Fruit fly (Drosophila melanogaster): ENCODE measurements around the gene CG31550.
A peak's percentile ranks its signal among the peaks of the same experiment; 100 is the strongest.

The CG31550 gene

DNA sequence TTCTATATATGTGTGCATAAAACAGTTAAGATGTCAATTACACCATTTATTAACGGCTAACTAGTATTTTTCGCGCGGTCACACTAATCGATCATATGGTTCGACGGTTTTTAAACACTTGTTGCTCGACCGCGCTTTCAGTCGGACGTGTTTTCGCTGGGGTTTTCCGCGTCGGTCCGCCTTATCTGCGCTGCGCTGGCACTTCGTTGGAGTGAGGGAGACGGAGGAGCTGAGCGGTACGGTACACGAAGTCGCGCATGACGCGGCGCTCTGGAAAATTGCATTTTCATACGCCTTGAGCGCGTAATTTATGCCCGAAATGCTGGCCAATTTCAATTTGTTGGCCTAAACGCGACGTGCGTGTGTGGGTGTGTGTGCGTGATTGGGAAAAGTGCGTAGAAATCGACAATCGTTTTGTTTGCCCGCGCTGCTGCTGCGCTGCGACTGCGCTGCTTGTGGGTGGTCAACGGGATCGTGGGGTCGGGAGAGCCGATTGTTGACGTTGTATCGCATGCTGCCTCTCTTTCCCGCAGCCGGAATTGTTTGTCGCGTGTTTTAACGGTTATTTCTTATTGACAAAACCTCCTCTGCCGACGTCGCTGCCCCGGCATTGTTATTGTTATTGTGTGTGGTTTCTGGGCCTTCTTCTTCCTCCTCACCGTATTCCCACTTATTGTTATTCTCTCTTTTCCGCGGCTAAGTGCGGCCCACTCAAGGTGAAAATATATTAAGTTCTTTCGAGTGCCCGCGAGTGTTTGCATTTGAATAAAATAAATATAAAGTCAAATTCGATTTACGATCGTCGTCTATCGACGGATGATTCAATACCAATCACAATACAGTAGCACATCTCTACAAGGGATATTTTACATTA, 31.9 kb downstream of the CG31550 start, which contains the start of gene Itpr (continued):
- TF ChIP-seq CG42726 (GFP tag; IDR thresholded peaks at IDR 0.05; ENCODE audit: partially characterized antibody): peak; percentile 84
- no peak for TF ChIP-seq tgo (GFP tag; IDR thresholded peaks at IDR 0.05)
- TF ChIP-seq CG2889 (GFP tag; IDR thresholded peaks at IDR 0.05): no peak
- peak; percentile 53; the same call in 1 of the 2 replicates for TF ChIP-seq Bgb (GFP tag; IDR thresholded peaks at IDR 0.05; ENCODE audit: partially characterized antibody)
- TF ChIP-seq chif (GFP tag; optimal IDR thresholded peaks at IDR 0.05): no peak
- no peak for TF ChIP-seq Optix (GFP tag; IDR thresholded peaks at IDR 0.05)
- TF ChIP-seq al (GFP tag; IDR thresholded peaks at IDR 0.05): no peak
- TF ChIP-seq hb (GFP tag; IDR thresholded peaks at IDR 0.05; ENCODE audit: partially characterized antibody): 0 out of 3 replicates have a peak, but pooled peaks have one; percentile 45
- no peak for TF ChIP-seq CG3407 (GFP tag; optimal IDR thresholded peaks at IDR 0.05)
- no peak for TF ChIP-seq zen (tag; optimal IDR thresholded peaks at IDR 0.05)
- peak; percentile 22 for TF ChIP-seq lab (GFP tag; optimal IDR thresholded peaks at IDR 0.05)
- TF ChIP-seq CG7556 (GFP tag; optimal IDR thresholded peaks at IDR 0.05): no peak
- TF ChIP-seq chn (GFP tag; optimal IDR thresholded peaks at IDR 0.05): peak; percentile 25
- peak; percentile 68 for TF ChIP-seq grau (tag; optimal IDR thresholded peaks at IDR 0.05)
- no peak for TF ChIP-seq CG10209 (GFP tag; optimal IDR thresholded peaks at IDR 0.05)
- TF ChIP-seq pho (GFP tag; optimal IDR thresholded peaks at IDR 0.05): no peak
- no peak for TF ChIP-seq CG4424 (GFP tag; optimal IDR thresholded peaks at IDR 0.05)
- TF ChIP-seq CG11723 (GFP tag; optimal IDR thresholded peaks at IDR 0.05): no peak
- TF ChIP-seq nerfin-1 (tag; optimal IDR thresholded peaks at IDR 0.05): no peak
- peak; percentile 75 for TF ChIP-seq Elba2 (GFP tag; optimal IDR thresholded peaks at IDR 0.05)
- TF ChIP-seq CG8089 (GFP tag; optimal IDR thresholded peaks at IDR 0.05): no peak
- TF ChIP-seq otp (GFP tag; IDR thresholded peaks at IDR 0.05): peak; percentile 58; the same call in 2 of the 3 replicates
- TF ChIP-seq ato (GFP tag; IDR thresholded peaks at IDR 0.05; ENCODE audit: partially characterized antibody): no peak
- TF ChIP-seq CG12659 (GFP tag; optimal IDR thresholded peaks at IDR 0.05): peak; percentile 39
- peak; percentile 59 for TF ChIP-seq kni (GFP tag; optimal IDR thresholded peaks at IDR 0.05)
- TF ChIP-seq pzg (GFP tag; optimal IDR thresholded peaks at IDR 0.05): peak; percentile 22
- TF ChIP-seq HmgD (GFP tag; optimal IDR thresholded peaks at IDR 0.05): no peak
- TF ChIP-seq C15 (GFP tag; IDR thresholded peaks at IDR 0.05): no peak
- TF ChIP-seq CG10979 (tag; optimal IDR thresholded peaks at IDR 0.05): no peak
- TF ChIP-seq amos (GFP tag; IDR thresholded peaks at IDR 0.05; ENCODE audit: partially characterized antibody): peak; percentile 50; the same call in 1 of the 2 replicates
- TF ChIP-seq Camta (GFP tag; optimal IDR thresholded peaks at IDR 0.05): no peak
- TF ChIP-seq BEAF-32 (GFP tag; optimal IDR thresholded peaks at IDR 0.05): peak; percentile 30
- TF ChIP-seq CG7963 (GFP tag; IDR thresholded peaks at IDR 0.05; ENCODE audit: partially characterized antibody): no peak
- no peak for TF ChIP-seq CG15514 (GFP tag; optimal IDR thresholded peaks at IDR 0.05)
- TF ChIP-seq Atf6 (GFP tag; IDR thresholded peaks at IDR 0.05): no peak
- TF ChIP-seq CG7987 (GFP tag; optimal IDR thresholded peaks at IDR 0.05): peak; percentile 7
- no peak for TF ChIP-seq fru (optimal IDR thresholded peaks at IDR 0.05)
- no peak for TF ChIP-seq CrebB (tag; optimal IDR thresholded peaks at IDR 0.05)
- TF ChIP-seq zfh1 (GFP tag; IDR thresholded peaks at IDR 0.05): 0 out of 3 replicates have a peak, but pooled peaks have one; percentile 3
- TF ChIP-seq Eip74EF (GFP tag; optimal IDR thresholded peaks at IDR 0.05): peak in 1 of 2 experiments; percentile 55
- TF ChIP-seq CG3726 (GFP tag; IDR thresholded peaks at IDR 0.05): no peak
- no peak for TF ChIP-seq Hand (GFP tag; optimal IDR thresholded peaks at IDR 0.05)
- TF ChIP-seq sima (GFP tag; optimal IDR thresholded peaks at IDR 0.05): no peak
- no peak for TF ChIP-seq tll (GFP tag; optimal IDR thresholded peaks at IDR 0.05)
- peak; percentile 93 for TF ChIP-seq crol (GFP tag; IDR thresholded peaks at IDR 0.05)
- TF ChIP-seq Dll (GFP tag; IDR thresholded peaks at IDR 0.05; ENCODE audit: partially characterized antibody): peak; percentile 54; the same call in 2 of the 4 replicates
- no peak for TF ChIP-seq lilli (GFP tag; optimal IDR thresholded peaks at IDR 0.05)

All from whole organism, embryonic.